Worm (Caenorhabditis elegans) whole organism, midembryonic: ENCODE results near the gene Y69E1A.3.
"Not testable (repeated sequence)": the region's sequence is repeated elsewhere in the genome, so short reads cannot be mapped to it uniquely, and the experiment has no call there.

Source experiments
- T22C8.4 ChIP-seq: fragments of 200-800 bp; sonication (Bioruptor generic); IDR thresholded peaks from 2 replicates; pipeline ENCODE4 v1.3.6; 2022; ENCODE audit warnings: missing genetic modification characterization, missing compliant biosample characterization
- cog-1 ChIP-seq: sonication (generic microtip); optimal IDR thresholded peaks from 2 replicates; lab custom pipeline; 2016; ENCODE audit warnings: missing genetic modification characterization, missing compliant biosample characterization
- flt-1 ChIP-seq: fragments of 200-800 bp; sonication (Bioruptor generic); IDR thresholded peaks from 2 replicates; pipeline ENCODE4 v1.3.6; 2022; ENCODE audit warnings: missing genetic modification characterization, missing compliant biosample characterization
- klf-2 ChIP-seq: fragments of 200-800 bp; sonication (Bioruptor generic); conservative IDR thresholded peaks from 2 replicates; pipeline ENCODE4 v1.3.6; 2022; ENCODE audit warnings: missing genetic modification reagents, missing genetic modification characterization, missing compliant biosample characterization
- med-1 ChIP-seq: sonication (generic microtip); optimal IDR thresholded peaks from 2 replicates; lab custom pipeline; 2017; ENCODE audit warnings: missing genetic modification characterization, mild to moderate bottlenecking, missing compliant biosample characterization, antibody characterized with exemption, missing genetic modification reagents; ENCODE audit not compliant: insufficient read depth
- ref-1 ChIP-seq: fragments of 200-800 bp; sonication (Bioruptor generic); conservative IDR thresholded peaks from 2 replicates; pipeline ENCODE4 v1.3.6; 2022; ENCODE audit warnings: missing genetic modification reagents, missing genetic modification characterization, missing compliant biosample characterization
- tab-1 ChIP-seq: fragments of 200-800 bp; sonication (Bioruptor generic); IDR thresholded peaks from 2 replicates; pipeline ENCODE4 v1.3.6; 2022; ENCODE audit warnings: missing genetic modification characterization, missing compliant biosample characterization
- ztf-23 ChIP-seq: fragments of 200-800 bp; sonication (Bioruptor generic); IDR thresholded peaks from 2 replicates; pipeline ENCODE4 v1.3.6; 2022; ENCODE audit warnings: missing genetic modification reagents, missing genetic modification characterization, missing compliant biosample characterization
- ztf-29 ChIP-seq: fragments of 200-800 bp; sonication (Bioruptor generic); IDR thresholded peaks from 2 replicates; pipeline ENCODE4 v1.3.6; 2022; ENCODE audit warnings: missing genetic modification reagents, missing genetic modification characterization, missing compliant biosample characterization

Y69E1A.3 gene

DNA sequence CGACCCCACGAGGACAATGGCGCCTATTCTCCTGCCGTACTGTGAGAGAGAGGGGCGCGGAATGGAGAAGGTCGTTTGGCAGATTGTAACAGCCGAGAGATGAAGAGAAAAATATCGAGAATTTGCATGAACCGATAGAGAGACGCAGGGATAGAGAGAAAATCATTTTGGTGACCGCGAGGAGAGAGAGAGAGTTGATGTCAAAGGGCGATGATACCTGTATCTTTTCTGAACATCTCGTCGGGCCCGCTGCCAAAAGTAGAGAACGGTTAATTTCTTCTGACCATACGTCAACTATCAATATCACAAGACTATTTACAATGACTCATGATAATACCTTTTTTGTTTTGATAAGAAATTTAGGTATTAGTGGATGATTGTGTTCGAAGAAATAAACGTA, 23.9 kb downstream of the Y69E1A.3 start:
- TF ChIP-seq ztf-29 (GFP tag; lab: Robert Waterston, UW) (no peak), T22C8.4 (GFP tag; lab: Robert Waterston, UW) (no peak), klf-2 (GFP tag; lab: Robert Waterston, UW) (no peak), med-1 (GFP tag; lab: Kevin White, UChicago) (no peak), flt-1 (GFP tag; lab: Robert Waterston, UW) (no peak), tab-1 (no peak), ref-1 (no peak), cog-1 (tag; lab: Kevin White, UChicago) (no peak), ztf-23 (GFP tag; lab: Robert Waterston, UW) (no peak)

DNA sequence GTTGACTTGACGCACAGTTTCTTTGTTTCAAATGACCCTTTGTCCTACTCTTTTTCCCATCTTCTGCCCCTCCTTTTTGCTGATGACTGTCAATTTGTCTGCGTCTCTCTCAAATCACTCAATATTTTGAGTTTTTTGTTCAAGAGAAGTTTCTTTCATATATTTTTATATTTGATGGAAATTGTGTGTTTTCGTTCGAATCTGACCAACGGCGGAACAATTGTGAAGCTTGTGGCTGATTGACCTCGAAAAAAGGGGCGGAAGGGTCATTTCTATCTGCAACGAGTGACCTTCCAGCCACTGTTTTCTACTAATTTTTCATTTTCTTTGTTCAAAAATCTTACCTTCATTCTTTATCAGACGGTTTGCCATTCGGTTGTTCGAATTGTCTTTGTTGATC, 26.5 kb downstream of the Y69E1A.3 start:
- TF ChIP-seq flt-1 (GFP tag; lab: Robert Waterston, UW) (no peak), tab-1 (no peak), ref-1 (no peak), T22C8.4 (GFP tag; lab: Robert Waterston, UW) (no peak), ztf-29 (GFP tag; lab: Robert Waterston, UW) (no peak), med-1 (GFP tag; lab: Kevin White, UChicago) (no peak), klf-2 (GFP tag; lab: Robert Waterston, UW) (no peak), cog-1 (tag; lab: Kevin White, UChicago) (no peak), ztf-23 (GFP tag; lab: Robert Waterston, UW) (no peak)

DNA sequence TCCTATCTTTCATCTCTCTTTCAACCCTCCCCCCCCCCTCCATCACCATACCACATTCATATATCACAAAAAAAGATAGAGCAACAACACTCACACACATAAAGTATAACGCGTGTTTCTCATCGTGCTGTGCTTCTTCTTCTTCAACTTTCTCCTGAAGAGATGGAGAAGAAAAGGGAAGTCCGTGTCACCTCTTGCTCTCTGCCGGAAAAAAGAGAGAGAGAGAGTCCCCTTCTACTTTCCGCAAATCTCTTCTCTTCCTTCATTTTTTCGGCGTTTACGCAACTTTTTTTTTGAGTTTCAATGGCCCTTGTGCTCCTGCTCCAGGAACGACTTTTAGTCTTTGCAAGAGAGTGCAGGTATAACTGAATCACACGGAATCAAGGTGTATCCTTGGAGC, 27.6 kb downstream of the Y69E1A.3 start:
- TF ChIP-seq klf-2 (GFP tag; lab: Robert Waterston, UW), result no peak
- TF ChIP-seq tab-1, result no peak
- TF ChIP-seq ztf-23 (GFP tag; lab: Robert Waterston, UW), result no peak
- no peak for TF ChIP-seq cog-1 (tag; lab: Kevin White, UChicago)
- TF ChIP-seq med-1 (GFP tag; lab: Kevin White, UChicago), result no peak
- TF ChIP-seq T22C8.4 (GFP tag; lab: Robert Waterston, UW), result no peak
- no peak for TF ChIP-seq flt-1 (GFP tag; lab: Robert Waterston, UW)
- no peak for TF ChIP-seq ref-1
- TF ChIP-seq ztf-29 (GFP tag; lab: Robert Waterston, UW), result no peak

DNA sequence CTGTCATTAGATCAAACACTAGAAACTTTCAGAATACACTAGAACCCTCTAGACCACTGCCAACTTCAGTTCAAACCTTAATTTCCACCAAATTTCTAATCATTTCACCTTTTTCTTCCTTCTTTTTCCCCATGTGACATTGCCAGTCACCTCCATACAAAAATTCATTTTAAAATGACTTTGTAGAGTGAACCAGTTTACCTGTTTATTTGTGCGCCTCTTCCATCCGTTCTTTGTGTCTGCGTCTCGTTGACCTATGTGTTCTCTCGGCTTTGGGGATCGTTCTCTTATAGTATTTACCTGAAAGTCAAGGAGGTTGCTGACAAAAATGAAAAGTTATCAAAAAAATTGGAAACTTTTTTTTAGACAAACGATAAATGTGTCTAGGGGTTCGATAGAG, 28.5 kb downstream of the Y69E1A.3 start:
- TF ChIP-seq klf-2 (GFP tag; lab: Robert Waterston, UW) (no peak), tab-1 (no peak), ztf-29 (GFP tag; lab: Robert Waterston, UW) (no peak), T22C8.4 (GFP tag; lab: Robert Waterston, UW) (no peak), flt-1 (GFP tag; lab: Robert Waterston, UW) (no peak), ref-1 (no peak), cog-1 (tag; lab: Kevin White, UChicago) (no peak), med-1 (GFP tag; lab: Kevin White, UChicago) (no peak), ztf-23 (GFP tag; lab: Robert Waterston, UW) (no peak)

DNA sequence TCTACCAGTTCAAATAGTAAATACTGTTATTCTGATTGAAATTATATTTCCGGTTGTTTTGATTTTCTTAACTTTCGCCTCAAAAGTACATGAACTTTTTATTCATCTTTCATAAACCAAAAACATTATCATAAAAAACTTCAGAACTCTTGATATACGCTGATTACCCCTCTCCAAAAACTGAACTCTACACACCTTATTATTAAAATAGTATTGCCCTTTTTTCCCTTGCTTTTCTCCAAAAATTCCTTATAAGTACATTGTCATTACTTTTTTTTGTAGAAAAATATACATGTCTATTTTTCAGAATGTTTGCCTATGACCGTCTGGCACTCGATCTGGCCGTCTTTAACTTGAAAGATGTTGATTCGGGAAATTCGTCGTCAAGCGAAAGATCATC, 29.7 kb downstream of the Y69E1A.3 start, which contains the start of gene Y43E12A.2:
Gene Y43E12A.2 (plus strand): TSS at position 301 of the 400 bp plus-strand sequence.
- no peak for TF ChIP-seq klf-2 (GFP tag; lab: Robert Waterston, UW)
- TF ChIP-seq ztf-29 (GFP tag; lab: Robert Waterston, UW), result no peak
- no peak for TF ChIP-seq med-1 (GFP tag; lab: Kevin White, UChicago)
- TF ChIP-seq flt-1 (GFP tag; lab: Robert Waterston, UW), result no peak
- TF ChIP-seq tab-1, result no peak
- TF ChIP-seq ztf-23 (GFP tag; lab: Robert Waterston, UW), result no peak
- no peak for TF ChIP-seq T22C8.4 (GFP tag; lab: Robert Waterston, UW)
- TF ChIP-seq ref-1, result no peak
- TF ChIP-seq cog-1 (tag; lab: Kevin White, UChicago), result no peak

DNA sequence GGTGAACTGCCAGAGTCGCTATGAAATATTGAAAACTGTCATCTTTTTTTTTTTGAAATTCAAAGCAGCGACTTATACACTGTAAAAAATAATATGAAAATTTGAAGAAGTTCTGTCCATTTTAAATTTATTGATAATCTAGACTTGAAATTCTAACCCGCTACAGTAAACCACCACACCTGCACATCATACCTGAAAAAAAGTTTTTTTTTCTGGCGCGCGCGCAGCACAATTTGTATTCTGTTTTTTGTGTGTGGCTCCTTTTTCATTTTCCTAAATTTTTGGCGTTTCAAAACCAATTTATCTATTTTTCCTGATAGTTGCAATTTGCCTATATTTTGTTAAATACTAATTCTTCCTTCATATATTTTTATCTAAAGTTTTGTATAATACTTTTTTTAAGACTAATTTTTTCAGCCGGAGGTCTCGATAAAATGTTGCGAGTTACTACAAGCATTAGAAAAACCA, 33.5 kb downstream of the Y69E1A.3 start, which contains the start of gene cyb-2.1:
Gene cyb-2.1 (plus strand): TSS at position 418 of the 468 bp plus-strand sequence.
- TF ChIP-seq flt-1 (GFP tag; lab: Robert Waterston, UW) (no peak), med-1 (GFP tag; lab: Kevin White, UChicago) (no peak), tab-1 (no peak), T22C8.4 (GFP tag; lab: Robert Waterston, UW) (no peak), ztf-23 (GFP tag; lab: Robert Waterston, UW) (no peak), ztf-29 (GFP tag; lab: Robert Waterston, UW) (no peak), ref-1 (no peak), cog-1 (tag; lab: Kevin White, UChicago) (no peak), klf-2 (GFP tag; lab: Robert Waterston, UW) (no peak)

DNA sequence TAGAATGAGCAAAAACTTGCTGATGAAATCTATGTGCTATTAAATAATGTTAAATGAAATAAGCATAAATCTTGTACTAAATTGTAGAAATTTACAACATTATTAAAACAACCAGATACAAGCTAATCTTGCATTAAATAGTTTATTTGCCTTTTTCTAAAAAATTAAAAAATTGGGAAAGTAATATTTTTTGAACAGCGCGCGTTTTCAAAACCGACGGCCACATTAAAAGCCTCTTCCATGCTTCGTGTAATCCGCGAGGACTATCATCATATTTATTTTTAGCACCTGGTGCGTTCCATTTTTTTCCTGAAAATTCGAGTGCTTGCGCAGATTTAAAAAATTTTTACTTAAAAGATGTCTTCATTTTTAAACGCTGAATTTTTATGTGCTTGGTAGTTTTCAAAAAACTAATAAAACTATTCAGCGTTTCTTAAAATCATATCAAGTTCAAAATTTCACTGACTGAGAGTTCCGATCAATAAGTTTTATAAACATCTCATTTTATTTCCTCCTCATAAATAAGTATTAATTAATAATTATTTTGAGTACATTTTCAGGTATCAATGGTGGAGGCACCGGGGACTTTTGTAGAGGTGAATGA, 35.3 kb downstream of the Y69E1A.3 start, which contains the start of gene Y43E12A.3:
Gene Y43E12A.3 (plus strand): TSS at position 554 of the 604 bp plus-strand sequence.
- TF ChIP-seq flt-1 (GFP tag; lab: Robert Waterston, UW); tab-1; ref-1: not testable (repeated sequence)

DNA sequence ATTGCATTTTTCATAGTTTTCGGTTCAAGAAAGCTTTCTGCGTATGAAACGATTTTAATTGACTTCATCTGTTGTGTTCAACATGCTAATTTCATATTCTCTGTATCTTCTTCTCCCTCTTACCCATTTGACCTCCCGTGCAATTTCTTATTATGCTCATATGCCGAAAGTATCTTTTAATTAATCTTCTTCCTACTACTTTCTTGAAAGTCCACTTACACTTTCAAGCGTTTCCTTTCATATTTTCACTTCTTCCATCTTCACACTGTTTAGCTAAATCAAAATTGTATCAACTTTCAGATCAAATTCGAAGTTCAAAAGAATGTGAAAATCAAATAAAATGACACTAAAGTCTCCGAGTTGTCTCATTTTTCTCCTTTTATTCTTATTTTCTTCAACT, 38.6 kb downstream of the Y69E1A.3 start, which contains the start of gene F13H10.5:
Gene F13H10.5 (plus strand): TSS at position 301 of the 400 bp plus-strand sequence.
- TF ChIP-seq T22C8.4 (GFP tag; lab: Robert Waterston, UW) (no peak), tab-1 (no peak), ztf-23 (GFP tag; lab: Robert Waterston, UW) (no peak)

DNA sequence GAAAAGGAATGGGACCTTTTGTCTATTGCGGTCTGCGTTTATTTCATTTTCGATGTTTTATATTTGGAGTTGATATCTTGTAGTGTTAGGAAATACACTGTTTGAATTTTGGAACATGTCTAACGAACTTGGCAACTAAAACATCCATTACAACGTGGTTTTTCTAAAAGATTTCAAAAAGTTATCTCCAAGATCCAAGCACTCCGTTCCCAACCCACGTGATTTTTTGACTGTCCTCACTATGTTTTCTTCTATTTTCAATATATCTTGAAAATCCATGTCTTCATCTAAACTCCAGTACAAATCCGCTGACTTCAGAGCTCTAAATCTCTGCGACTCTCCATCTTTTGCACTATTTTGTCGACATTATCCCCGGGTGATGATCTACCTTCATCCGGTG, 49.5 kb downstream of the Y69E1A.3 start, which contains the start of gene F13H10.9:
Gene F13H10.9 (plus strand): TSS at position 301 of the 400 bp plus-strand sequence.
- TF ChIP-seq tab-1 (no peak), ztf-29 (GFP tag; lab: Robert Waterston, UW) (no peak), cog-1 (tag; lab: Kevin White, UChicago) (no peak), med-1 (GFP tag; lab: Kevin White, UChicago) (no peak), flt-1 (GFP tag; lab: Robert Waterston, UW) (no peak), klf-2 (GFP tag; lab: Robert Waterston, UW) (no peak), ztf-23 (GFP tag; lab: Robert Waterston, UW) (no peak), T22C8.4 (GFP tag; lab: Robert Waterston, UW) (no peak), ref-1 (no peak)
